Worm (Caenorhabditis elegans): ENCODE results near the gene C50C3.1.

ce11 chrIII:8145971-8146370, 45.8 kb upstream of the C50C3.1 start:
- TF ChIP-seq egl-43 (GFP tag; IDR thresholded peaks at IDR 0.05) (no peak), tra-1 (GFP tag; IDR thresholded peaks at IDR 0.05) (no peak), ama-1 (optimal IDR thresholded peaks at IDR 0.05) (no peak), lir-3 (tag; optimal IDR thresholded peaks at IDR 0.05) (no peak), madf-5 (GFP tag; IDR thresholded peaks at IDR 0.05) (no peak)
